Worm (Caenorhabditis elegans) whole organism, L4/young adult: Measurements from ENCODE around the gene srj-37.

Experiments used
- W03F9.2 ChIP-seq: fragments of 150-350 bp; optimal IDR thresholded peaks from 2 replicates; lab custom pipeline; 2014; ENCODE audit warnings: missing biosample characterization, missing genetic modification characterization
- dao-5 ChIP-seq: sonication (generic microtip); optimal IDR thresholded peaks from 2 replicates; lab custom pipeline; 2016; ENCODE audit warnings: missing genotype, missing genetic modification characterization, moderate library complexity, missing compliant biosample characterization
- him-1 ChIP-seq: sonication (generic microtip); optimal IDR thresholded peaks from 2 replicates; lab custom pipeline; 2016; ENCODE audit warnings: missing genotype, missing genetic modification reagents, missing genetic modification characterization, missing compliant biosample characterization

- no peak for TF ChIP-seq dao-5 (tag; lab: Kevin White, UChicago)
- TF ChIP-seq W03F9.2 (tag; lab: Kevin White, UChicago): no peak
- no peak for TF ChIP-seq him-1 (tag; lab: Kevin White, UChicago)
These were observed 2.8 kb upstream of the srj-37 start for ce11 chrV:635630-636029.
